Worm (Caenorhabditis elegans): ENCODE data around the gene gst-32.

Gene gst-32

ce11 chrII:15219033-15219432 lies 40.6 kb upstream of the gst-32 start:
- no peak for TF ChIP-seq lin-11 (tag; optimal IDR thresholded peaks at IDR 0.05)
- TF ChIP-seq hlh-30 (tag; optimal IDR thresholded peaks at IDR 0.05; ENCODE audit: insufficient read depth), result no peak
- no peak for TF ChIP-seq hlh-6 (tag; optimal IDR thresholded peaks at IDR 0.05)
- no peak for TF ChIP-seq fkh-6 (tag; optimal IDR thresholded peaks at IDR 0.05)

ce11 chrII:15218609-15219008 lies 40.2 kb upstream of the gst-32 start:
- TF ChIP-seq K02D7.2 (tag; optimal IDR thresholded peaks at IDR 0.05), result no peak
- no peak for TF ChIP-seq unc-42 (tag; optimal IDR thresholded peaks at IDR 0.05)
- no peak for TF ChIP-seq rnt-1 (tag; optimal IDR thresholded peaks at IDR 0.05)
- no peak for TF ChIP-seq ceh-14 (tag; optimal IDR thresholded peaks at IDR 0.05)
- TF ChIP-seq lim-6 (tag; optimal IDR thresholded peaks at IDR 0.05), result no peak
- TF ChIP-seq ama-1 (optimal IDR thresholded peaks at IDR 0.05), result no peak
- no peak for TF ChIP-seq elt-4 (tag; optimal IDR thresholded peaks at IDR 0.05)
- no peak for TF ChIP-seq tbx-7 (tag; optimal IDR thresholded peaks at IDR 0.05)
- TF ChIP-seq ceh-24 (tag; optimal IDR thresholded peaks at IDR 0.05), result no peak
- TF ChIP-seq tbx-2 (tag; optimal IDR thresholded peaks at IDR 0.05), result no peak
- TF ChIP-seq hlh-30 (tag; optimal IDR thresholded peaks at IDR 0.05; ENCODE audit: insufficient read depth), result no peak
- TF ChIP-seq pha-4 (tag; optimal IDR thresholded peaks at IDR 0.05), result no peak
- TF ChIP-seq nhr-11 (tag; optimal IDR thresholded peaks at IDR 0.05), result no peak
- TF ChIP-seq ceh-31 (tag; optimal IDR thresholded peaks at IDR 0.05), result no peak
- TF ChIP-seq ceh-18 (tag; optimal IDR thresholded peaks at IDR 0.05), result no peak
- no peak for TF ChIP-seq F13H6.1 (tag; optimal IDR thresholded peaks at IDR 0.05)

DNA sequence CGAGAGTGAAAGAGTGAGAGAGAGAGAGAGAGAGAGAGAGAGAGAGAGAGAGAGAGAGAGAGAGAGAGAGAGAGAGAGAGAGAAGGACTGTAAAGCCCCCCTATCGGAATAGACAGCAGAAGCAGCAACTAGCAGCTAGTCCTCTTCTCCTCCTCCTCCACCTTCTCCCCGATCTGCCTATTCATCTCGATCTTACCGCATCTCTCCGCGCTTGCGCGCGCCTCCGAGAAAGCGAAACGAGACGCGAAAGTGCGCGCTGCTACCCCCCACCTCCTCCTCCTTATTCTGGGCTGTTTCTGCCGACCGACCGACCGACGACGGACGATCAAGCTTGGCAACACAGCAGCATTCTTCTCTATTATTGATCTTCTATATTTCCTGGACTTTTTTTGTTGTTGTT lies 39.6 kb upstream of the gst-32 start:
- peak; percentile 22 for TF ChIP-seq dve-1 (tag; optimal IDR thresholded peaks at IDR 0.05)
- TF ChIP-seq ttx-3 (tag; optimal IDR thresholded peaks at IDR 0.05), result no peak
- no peak for TF ChIP-seq unc-86 (tag; optimal IDR thresholded peaks at IDR 0.05)
- no peak for TF ChIP-seq sdc-2 (tag; optimal IDR thresholded peaks at IDR 0.05)
- TF ChIP-seq ceh-30 (tag; optimal IDR thresholded peaks at IDR 0.05), result no peak
- peak; percentile 22 for TF ChIP-seq C38D4.7 (GFP tag; optimal IDR thresholded peaks at IDR 0.05)
- TF ChIP-seq ceh-34 (tag; optimal IDR thresholded peaks at IDR 0.05), result peak; percentile 15
- peak; percentile 51 for TF ChIP-seq rnt-1 (tag; optimal IDR thresholded peaks at IDR 0.05)
- TF ChIP-seq nfya-1 (tag; optimal IDR thresholded peaks at IDR 0.05), result peak; percentile 7
- TF ChIP-seq ets-4 (tag; optimal IDR thresholded peaks at IDR 0.05), result peak; percentile 24
- TF ChIP-seq tbx-2 (tag; optimal IDR thresholded peaks at IDR 0.05), result no peak
- TF ChIP-seq lim-6 (tag; optimal IDR thresholded peaks at IDR 0.05), result no peak
- TF ChIP-seq ceh-31 (tag; optimal IDR thresholded peaks at IDR 0.05), result peak; percentile 27
- TF ChIP-seq unc-55 (GFP tag; optimal IDR thresholded peaks at IDR 0.05), result no peak
- no peak for TF ChIP-seq ceh-14 (tag; optimal IDR thresholded peaks at IDR 0.05)
- TF ChIP-seq ceh-48 (tag; optimal IDR thresholded peaks at IDR 0.05), result no peak
- TF ChIP-seq gmeb-2 (tag; optimal IDR thresholded peaks at IDR 0.05), result peak; percentile 28
- TF ChIP-seq madf-2 (tag; optimal IDR thresholded peaks at IDR 0.05), result peak; percentile 22
- TF ChIP-seq T23F11.4 (GFP tag; optimal IDR thresholded peaks at IDR 0.05), result peak; percentile 13
- peak; percentile 11 for TF ChIP-seq F13H6.1 (tag; optimal IDR thresholded peaks at IDR 0.05)

DNA sequence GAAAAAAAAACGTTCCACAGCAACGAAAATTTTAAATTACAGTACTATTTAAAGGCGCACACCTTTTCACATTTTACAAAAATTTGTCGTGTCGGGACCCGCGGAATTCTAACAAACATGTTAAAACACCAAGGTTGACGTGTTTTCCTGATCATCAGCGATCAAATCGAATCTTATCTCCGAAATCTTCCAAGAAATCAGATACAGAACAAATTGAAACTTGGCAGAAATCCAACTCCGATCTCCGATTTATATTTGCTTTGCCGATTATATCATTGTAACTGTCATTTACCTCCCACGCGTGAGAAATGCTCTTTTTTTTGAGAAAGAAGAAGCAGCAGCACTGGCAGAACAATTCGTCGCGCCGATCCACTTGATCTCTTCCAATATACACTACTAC lies 35.3 kb upstream of the gst-32 start:
- peak; percentile 11 for TF ChIP-seq rnt-1 (tag; optimal IDR thresholded peaks at IDR 0.05)
- no peak for TF ChIP-seq pha-2 (tag; optimal IDR thresholded peaks at IDR 0.05)

ce11 chrII:15212260-15212914 lies 34.0 kb upstream of the gst-32 start:
- TF ChIP-seq gmeb-2 (tag; optimal IDR thresholded peaks at IDR 0.05) (no peak), ceh-14 (tag; optimal IDR thresholded peaks at IDR 0.05) (no peak), hlh-15 (tag; optimal IDR thresholded peaks at IDR 0.05) (no peak), ceh-18 (tag; optimal IDR thresholded peaks at IDR 0.05) (peak; percentile 14), eyg-1 (tag; optimal IDR thresholded peaks at IDR 0.05) (no peak), unc-3 (GFP tag; conservative IDR thresholded peaks at IDR 0.05) (no peak), unc-3 (tag; optimal IDR thresholded peaks at IDR 0.05) (no peak), ceh-34 (tag; optimal IDR thresholded peaks at IDR 0.05) (no peak), hlh-30 (tag; optimal IDR thresholded peaks at IDR 0.05; ENCODE audit: insufficient read depth) (peak; percentile 29), nhr-232 (tag; optimal IDR thresholded peaks at IDR 0.05) (no peak), unc-86 (tag; optimal IDR thresholded peaks at IDR 0.05) (no peak), unc-55 (GFP tag; optimal IDR thresholded peaks at IDR 0.05) (no peak), elt-2 (tag; optimal IDR thresholded peaks at IDR 0.05) (no peak), pqm-1 (tag; optimal IDR thresholded peaks at IDR 0.05) (no peak), Y22D7AL.16 (tag; optimal IDR thresholded peaks at IDR 0.05) (no peak)

Measured in whole organism, late embryonic.